Worm (Caenorhabditis elegans) whole organism, young adult: Measurements from ENCODE around the gene sup-36.

Experiments
- ama-1 ChIP-seq, 3 experiments: fragments of 150-350 bp in 1 of 3; sonication (generic microtip) in 2 of 3; optimal IDR thresholded peaks; 2 replicates each; lab custom pipeline; 2014 to 2018; ENCODE audit warnings: missing biosample characterization in 2 of 3, missing genetic modification characterization in 2 of 3, missing genetic modification reagents in 2 of 3
- bed-1 ChIP-seq: fragments of 200-800 bp; sonication (Bioruptor generic); IDR thresholded peaks from 2 replicates; pipeline ENCODE4 v1.3.6; 2022; ENCODE audit warnings: missing genetic modification reagents, missing genetic modification characterization, missing compliant biosample characterization
- ccch-3 ChIP-seq: fragments of 200-800 bp; sonication (Bioruptor generic); optimal IDR thresholded peaks from 2 replicates; lab custom pipeline; 2018; ENCODE audit warnings: mild to moderate bottlenecking, missing genetic modification characterization, missing compliant biosample characterization
- ceh-79 ChIP-seq: sonication (generic microtip); optimal IDR thresholded peaks from 2 replicates; lab custom pipeline; 2017; ENCODE audit warnings: mild to moderate bottlenecking, missing genetic modification characterization, missing compliant biosample characterization
- dpff-1 ChIP-seq: sonication (generic microtip); optimal IDR thresholded peaks from 2 replicates; lab custom pipeline; 2017; ENCODE audit warnings: mild to moderate bottlenecking, missing genetic modification characterization, missing compliant biosample characterization
- efl-1 ChIP-seq: fragments of 150-350 bp; optimal IDR thresholded peaks from 2 replicates; lab custom pipeline; 2014; ENCODE audit warnings: missing biosample characterization, missing genetic modification reagents, missing genetic modification characterization
- lin-35 ChIP-seq, 3 experiments: fragments of 150-350 bp in 2 of 3; sonication (generic microtip) in 1 of 3; optimal IDR thresholded peaks; 2 replicates each; lab custom pipeline; 2014 to 2018; ENCODE audit warnings: missing biosample characterization in 3 of 3, missing genetic modification characterization in 3 of 3, missing genetic modification reagents in 3 of 3
- mcd-1 ChIP-seq: fragments of 200-800 bp; sonication (Bioruptor generic); IDR thresholded peaks from 2 replicates; pipeline ENCODE4 v1.3.6; 2022; ENCODE audit warnings: missing genetic modification reagents, missing genetic modification characterization, missing compliant biosample characterization
- mes-4 ChIP-seq: sonication (generic microtip); optimal IDR thresholded peaks from 2 replicates; lab custom pipeline; 2016; ENCODE audit warnings: missing genotype, missing genetic modification characterization, missing compliant biosample characterization
- unc-62 ChIP-seq: fragments of 150-350 bp; optimal IDR thresholded peaks from 2 replicates; lab custom pipeline; 2014; ENCODE audit warnings: missing biosample characterization, missing genetic modification reagents, missing genetic modification characterization

- TF ChIP-seq ama-1 (optimal IDR thresholded peaks at IDR 0.05; lab: Kevin White, UChicago), result no peak
- TF ChIP-seq ama-1 (GFP tag; optimal IDR thresholded peaks at IDR 0.05; lab: Kevin White, UChicago), result no peak
- no peak for TF ChIP-seq bed-1 (GFP tag; lab: Robert Waterston, UW)
- no peak for TF ChIP-seq efl-1
- TF ChIP-seq mes-4, result no peak
- no peak for TF ChIP-seq unc-62 (GFP tag; lab: Kevin White, UChicago)
- no peak for TF ChIP-seq ceh-79 (tag; lab: Kevin White, UChicago)
- no peak for TF ChIP-seq lin-35 (GFP tag; optimal IDR thresholded peaks at IDR 0.05; lab: Kevin White, UChicago)
- TF ChIP-seq ccch-3 (GFP tag; lab: Kevin White, UChicago), result no peak
- no peak for TF ChIP-seq mcd-1 (GFP tag; lab: Robert Waterston, UW)
- TF ChIP-seq dpff-1, result no peak
These were observed 29.2 kb upstream of the sup-36 start, which contains the start of gene bicd-1 for ce11 chrIV:6572238-6572637.
